Fruit fly (Drosophila melanogaster) whole organism, embryonic: ENCODE data around the gene Hrb27C.
A peak's percentile ranks its signal among the peaks of the same experiment; 100 is the strongest.

ENCODE experiments used
- ATbp ChIP-seq: fragments of 200-800 bp; sonication (Bioruptor generic); optimal IDR thresholded peaks from 2 replicates; lab custom pipeline; 2017; ENCODE audit warnings: missing biosample characterization, mild to moderate bottlenecking, missing genetic modification characterization, missing genetic modification reagents
- Atf-2 ChIP-seq: fragments of 200-800 bp; sonication (Bioruptor generic); optimal IDR thresholded peaks from 2 replicates; lab custom pipeline; 2016; ENCODE audit warnings: missing biosample characterization, missing genetic modification characterization
- B-H1 ChIP-seq: fragments of 200-800 bp; sonication (Bioruptor generic); IDR thresholded peaks from 3 replicates; pipeline ENCODE4 v1.3.6; 2022; ENCODE audit warnings: missing biosample characterization, missing genetic modification characterization
- BEAF-32 ChIP-seq: fragments of 200-800 bp; sonication (Bioruptor generic); optimal IDR thresholded peaks from 3 replicates; lab custom pipeline; 2017; ENCODE audit warnings: missing biosample characterization, missing genetic modification characterization, mild to moderate bottlenecking, moderate library complexity, missing genetic modification reagents
- CG10462 ChIP-seq: fragments of 200-800 bp; sonication (Bioruptor generic); optimal IDR thresholded peaks from 2 replicates; lab custom pipeline; 2016; ENCODE audit warnings: missing biosample characterization, missing genetic modification characterization
- CG11247 ChIP-seq: fragments of 200-800 bp; sonication (Bioruptor generic); IDR thresholded peaks from 2 replicates; pipeline ENCODE4 v1.3.6; 2022; ENCODE audit warnings: missing biosample characterization, missing genetic modification characterization
- CG11398 ChIP-seq: fragments of 200-800 bp; sonication (Bioruptor generic); optimal IDR thresholded peaks from 2 replicates; lab custom pipeline; 2016; ENCODE audit warnings: missing biosample characterization, missing genetic modification characterization
- CG12391 ChIP-seq: fragments of 200-800 bp; sonication (Bioruptor generic); optimal IDR thresholded peaks from 3 replicates; lab custom pipeline; 2018; ENCODE audit warnings: missing biosample characterization, mild to moderate bottlenecking, missing genetic modification characterization, moderate library complexity
- CG12769 ChIP-seq: fragments of 200-800 bp; sonication (Bioruptor generic); optimal IDR thresholded peaks from 2 replicates; lab custom pipeline; 2019; ENCODE audit warnings: missing biosample characterization, mild to moderate bottlenecking, missing genetic modification characterization, moderate library complexity
- CG12942 ChIP-seq: fragments of 200-800 bp; sonication (Bioruptor generic); optimal IDR thresholded peaks from 3 replicates; lab custom pipeline; 2016; ENCODE audit warnings: missing biosample characterization, missing genetic modification characterization
- CG13894 ChIP-seq: fragments of 200-800 bp; sonication (Bioruptor generic); optimal IDR thresholded peaks from 3 replicates; lab custom pipeline; 2018; ENCODE audit warnings: missing biosample characterization, mild to moderate bottlenecking, missing genetic modification characterization, moderate library complexity
- CG14710 ChIP-seq: fragments of 200-800 bp; sonication (Bioruptor generic); optimal IDR thresholded peaks from 3 replicates; lab custom pipeline; 2019; ENCODE audit warnings: missing biosample characterization, mild to moderate bottlenecking, missing genetic modification characterization, moderate library complexity
- CG15269 ChIP-seq: fragments of 200-800 bp; sonication (Bioruptor generic); optimal IDR thresholded peaks from 2 replicates; lab custom pipeline; 2018; ENCODE audit warnings: missing biosample characterization, mild to moderate bottlenecking, missing genetic modification characterization, moderate library complexity
- CG15601 ChIP-seq: fragments of 200-800 bp; sonication (Bioruptor generic); optimal IDR thresholded peaks from 3 replicates; lab custom pipeline; 2019; ENCODE audit warnings: missing biosample characterization, mild to moderate bottlenecking, missing genetic modification characterization, moderate library complexity
- CG17328 ChIP-seq: fragments of 200-800 bp; sonication (Bioruptor generic); IDR thresholded peaks from 2 replicates; pipeline ENCODE4 v1.3.6; 2022; ENCODE audit warnings: missing biosample characterization, missing genetic modification characterization
- CG18011 ChIP-seq: fragments of 200-800 bp; sonication (Bioruptor generic); optimal IDR thresholded peaks from 2 replicates; lab custom pipeline; 2017; ENCODE audit warnings: missing biosample characterization, missing genetic modification characterization, mild to moderate bottlenecking, moderate library complexity, missing genotype
- CG2116 ChIP-seq: fragments of 200-800 bp; sonication (Bioruptor generic); optimal IDR thresholded peaks from 3 replicates; lab custom pipeline; 2018; ENCODE audit warnings: missing biosample characterization, mild to moderate bottlenecking, missing genetic modification characterization
- CG2678 ChIP-seq: fragments of 200-800 bp; sonication (Bioruptor generic); optimal IDR thresholded peaks from 3 replicates; lab custom pipeline; 2019; ENCODE audit warnings: missing biosample characterization, mild to moderate bottlenecking, missing genetic modification characterization, moderate library complexity
- CG31365 ChIP-seq: fragments of 200-800 bp; sonication (Bioruptor generic); optimal IDR thresholded peaks from 2 replicates; lab custom pipeline; 2018; ENCODE audit warnings: missing biosample characterization, mild to moderate bottlenecking, missing genetic modification characterization
- CG3163 ChIP-seq: fragments of 200-800 bp; sonication (Bioruptor generic); optimal IDR thresholded peaks from 3 replicates; lab custom pipeline; 2016; ENCODE audit warnings: missing biosample characterization, missing genetic modification characterization
- CG4360 ChIP-seq: fragments of 200-800 bp; sonication (Bioruptor generic); IDR thresholded peaks from 2 replicates; pipeline ENCODE4 v1.3.6; 2022; ENCODE audit warnings: missing biosample characterization, missing genetic modification characterization
- CG5245 ChIP-seq: fragments of 200-800 bp; sonication (Bioruptor generic); optimal IDR thresholded peaks from 3 replicates; lab custom pipeline; 2016; ENCODE audit warnings: missing biosample characterization, missing genetic modification characterization
- CG6254 ChIP-seq: fragments of 200-800 bp; sonication (Bioruptor generic); optimal IDR thresholded peaks from 3 replicates; lab custom pipeline; 2017; ENCODE audit warnings: mild to moderate bottlenecking, missing biosample characterization, missing genetic modification reagents, missing genetic modification characterization
- CG9817 ChIP-seq: fragments of 200-800 bp; sonication (Bioruptor generic); optimal IDR thresholded peaks from 2 replicates; lab custom pipeline; 2018; ENCODE audit warnings: missing biosample characterization, mild to moderate bottlenecking, missing genetic modification characterization, moderate library complexity
- Dll ChIP-seq: fragments of 200-800 bp; sonication (Bioruptor generic); IDR thresholded peaks from 4 replicates; pipeline ENCODE4 v1.3.6; 2022; ENCODE audit warnings: missing biosample characterization, missing genetic modification characterization; ENCODE audit not compliant: partially characterized antibody
- Ets97D ChIP-seq: fragments of 200-800 bp; sonication (Bioruptor generic); optimal IDR thresholded peaks from 3 replicates; lab custom pipeline; 2016; ENCODE audit warnings: missing biosample characterization, missing genetic modification characterization
- HLHmδ ChIP-seq: fragments of 200-800 bp; sonication (Bioruptor generic); optimal IDR thresholded peaks from 2 replicates; lab custom pipeline; 2018; ENCODE audit warnings: missing biosample characterization, mild to moderate bottlenecking, missing genetic modification characterization, moderate library complexity
- MESR4 ChIP-seq: fragments of 200-800 bp; sonication (Bioruptor generic); optimal IDR thresholded peaks from 2 replicates; lab custom pipeline; 2018; ENCODE audit warnings: missing biosample characterization, mild to moderate bottlenecking, missing genetic modification characterization, moderate library complexity
- Pdp1 ChIP-seq, 2 experiments: fragments of 200-800 bp; sonication (Bioruptor generic); optimal IDR thresholded peaks; 3 replicates each; lab custom pipeline; 2016; ENCODE audit warnings: missing biosample characterization in 2 of 2, missing genetic modification characterization in 2 of 2, mild to moderate bottlenecking in 1 of 2, moderate library complexity in 1 of 2
- Scr ChIP-seq: fragments of 200-800 bp; sonication (Bioruptor generic); IDR thresholded peaks from 2 replicates; pipeline ENCODE4 v1.3.6; 2022; ENCODE audit warnings: missing biosample characterization, missing genetic modification characterization; ENCODE audit not compliant: partially characterized antibody
- Sox100B ChIP-seq: fragments of 200-800 bp; sonication (Bioruptor generic); optimal IDR thresholded peaks from 3 replicates; lab custom pipeline; 2018; ENCODE audit warnings: missing biosample characterization, mild to moderate bottlenecking, missing genetic modification characterization
- Spps ChIP-seq: fragments of 200-800 bp; sonication (Bioruptor generic); optimal IDR thresholded peaks from 2 replicates; lab custom pipeline; 2018; ENCODE audit warnings: missing biosample characterization, mild to moderate bottlenecking, missing genetic modification characterization
- TFAM ChIP-seq: fragments of 200-800 bp; sonication (Bioruptor generic); optimal IDR thresholded peaks from 2 replicates; lab custom pipeline; 2017; ENCODE audit warnings: missing biosample characterization, missing genetic modification characterization, inconsistent platforms
- Trl ChIP-seq, 3 experiments: fragments of >200 bp in 2 of 3; fragments of 200-800 bp in 1 of 3; sonication (Bioruptor generic) in 1 of 3; optimal IDR thresholded peaks; 2 replicates in 1 of 3; 3 replicates in 2 of 3; lab custom pipeline; 2016 to 2017; ENCODE audit warnings: missing biosample characterization in 1 of 3, missing genetic modification characterization in 1 of 3
- YL-1 ChIP-seq: fragments of 200-800 bp; sonication (Bioruptor generic); optimal IDR thresholded peaks from 3 replicates; lab custom pipeline; 2017; ENCODE audit warnings: missing biosample characterization, mild to moderate bottlenecking, missing genetic modification characterization
- gro ChIP-seq: fragments of 200-800 bp; sonication (Bioruptor generic); optimal IDR thresholded peaks from 2 replicates; lab custom pipeline; 2016; ENCODE audit warnings: missing biosample characterization, missing genetic modification characterization
- jigr1 ChIP-seq: fragments of 200-800 bp; sonication (Bioruptor generic); IDR thresholded peaks from 3 replicates; pipeline ENCODE4 v1.3.6; 2022; ENCODE audit warnings: missing biosample characterization, missing genetic modification characterization
- kah ChIP-seq: fragments of 200-800 bp; sonication (Bioruptor generic); optimal IDR thresholded peaks from 2 replicates; lab custom pipeline; 2018; ENCODE audit warnings: missing biosample characterization, mild to moderate bottlenecking, missing genetic modification characterization
- nerfin-2 ChIP-seq: fragments of 200-800 bp; sonication (Bioruptor generic); IDR thresholded peaks from 2 replicates; pipeline ENCODE4 v1.3.6; 2022; ENCODE audit warnings: missing biosample characterization, missing genetic modification characterization; ENCODE audit not compliant: partially characterized antibody
- nmo ChIP-seq: fragments of 200-800 bp; sonication (Bioruptor generic); optimal IDR thresholded peaks from 2 replicates; lab custom pipeline; 2018; ENCODE audit warnings: missing biosample characterization, mild to moderate bottlenecking, missing genetic modification characterization, moderate library complexity
- pan ChIP-seq, 4 experiments: fragments of >200 bp in 3 of 4; fragments of 200-800 bp in 1 of 4; sonication (Bioruptor generic) in 1 of 4; optimal IDR thresholded peaks in 3 of 4; IDR thresholded peaks in 1 of 4; 2 replicates each; pipeline versions ENCODE4 v1.3.6 to Lab custom; 2017 to 2022; ENCODE audit warnings: missing biosample characterization in 2 of 4, missing genetic modification characterization in 2 of 4, mixed read lengths in 1 of 4
- phol ChIP-seq: fragments of 200-800 bp; sonication (Bioruptor generic); optimal IDR thresholded peaks from 3 replicates; lab custom pipeline; 2018; ENCODE audit warnings: missing biosample characterization, mild to moderate bottlenecking, missing genetic modification characterization, moderate library complexity
- pzg ChIP-seq: fragments of 200-800 bp; sonication (Bioruptor generic); optimal IDR thresholded peaks from 3 replicates; lab custom pipeline; 2018; ENCODE audit warnings: missing biosample characterization, mild to moderate bottlenecking, missing genetic modification characterization, moderate library complexity
- row ChIP-seq: fragments of 200-800 bp; sonication (Bioruptor generic); IDR thresholded peaks from 3 replicates; pipeline ENCODE4 v1.3.6; 2022; ENCODE audit warnings: missing biosample characterization, missing genetic modification characterization
- z ChIP-seq: fragments of 200-800 bp; sonication (Bioruptor generic); IDR thresholded peaks from 3 replicates; pipeline ENCODE4 v1.3.6; 2022; ENCODE audit warnings: missing biosample characterization, missing genetic modification characterization

Gene Hrb27C

DNA sequence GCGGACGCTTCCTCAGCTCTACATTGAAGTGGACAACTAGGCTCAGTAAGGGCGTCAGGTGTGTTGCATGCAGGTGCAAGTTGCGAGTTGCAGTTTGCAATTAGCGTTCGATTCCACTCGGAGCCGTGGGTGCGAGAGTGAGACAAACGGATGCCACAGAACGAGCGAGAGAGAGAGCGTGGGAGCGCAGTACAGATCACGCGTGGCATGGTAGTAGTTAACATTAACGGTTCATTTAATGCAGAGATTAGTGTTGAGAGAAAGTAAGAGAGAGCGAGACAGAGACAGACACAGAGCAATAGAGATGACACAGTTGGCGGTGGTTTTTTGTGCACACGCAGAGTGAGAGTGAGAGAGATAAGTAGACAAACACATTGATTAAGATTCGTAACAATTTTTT is 19.2 kb downstream of the Hrb27C start (continued):
- no peak for TF ChIP-seq B-H1 (GFP tag; lab: Robert Waterston, UW)
- TF ChIP-seq row (GFP tag; lab: Robert Waterston, UW), result 0 out of 3 replicates have a peak, but pooled peaks have one; percentile 6
- no peak for TF ChIP-seq CG6254 (GFP tag; lab: Kevin White, UChicago)

DNA sequence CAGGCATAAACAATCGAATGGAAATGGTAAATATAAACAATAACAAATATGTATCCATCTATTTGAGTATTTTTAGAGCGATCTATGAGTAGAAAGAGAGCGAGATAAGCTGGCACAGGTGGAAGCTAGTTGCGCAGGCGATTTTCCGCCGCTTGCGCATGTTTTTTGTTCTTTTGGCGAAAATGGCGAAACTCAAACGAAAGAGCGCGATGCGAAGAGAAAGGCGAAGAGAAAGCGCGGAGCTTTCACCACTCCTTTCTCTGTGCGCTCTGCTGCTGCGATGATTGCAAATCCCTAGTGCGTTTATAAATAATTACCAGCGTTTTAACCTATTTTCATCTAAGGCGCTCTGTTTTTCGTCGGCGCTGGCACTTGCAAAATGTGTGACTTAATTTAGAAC is 21.2 kb downstream of the Hrb27C start:
- TF ChIP-seq CG3163 (GFP tag; lab: Kevin White, UChicago) (peak; percentile 79), CG14710 (tag; lab: Kevin White, UChicago) (no peak), CG9817 (no peak), CG4360 (no peak), Trl (optimal IDR thresholded peaks at IDR 0.05; lab: Kevin White, UChicago) (peak in 1 of 2 experiments; percentile 47), Trl (GFP tag; optimal IDR thresholded peaks at IDR 0.05; lab: Kevin White, UChicago) (no peak), CG10462 (GFP tag; lab: Kevin White, UChicago) (no peak), z (GFP tag; lab: Robert Waterston, UW) (0 out of 3 replicates have a peak, but pooled peaks have one; percentile 49), Spps (no peak), CG12391 (tag; lab: Kevin White, UChicago) (no peak), Pdp1 (GFP tag; optimal IDR thresholded peaks at IDR 0.05; lab: Kevin White, UChicago) (no peak), CG11247 (GFP tag; lab: Robert Waterston, UW) (no peak), CG15269 (tag; lab: Kevin White, UChicago) (no peak), pan (optimal IDR thresholded peaks at IDR 0.05; lab: Kevin White, UChicago) (no peak), pan (GFP tag; optimal IDR thresholded peaks at IDR 0.05 in 1 of 2, IDR thresholded peaks at IDR 0.05 in 1 of 2) (peak in 1 of 2 experiments; percentile 19), CG11398 (no peak), CG13894 (tag; lab: Kevin White, UChicago) (no peak), CG2678 (tag; lab: Kevin White, UChicago) (no peak), CG5245 (GFP tag; lab: Kevin White, UChicago) (no peak), kah (peak; percentile 54), Dll (GFP tag; lab: Robert Waterston, UW) (no peak), HLHmδ (no peak)

DNA sequence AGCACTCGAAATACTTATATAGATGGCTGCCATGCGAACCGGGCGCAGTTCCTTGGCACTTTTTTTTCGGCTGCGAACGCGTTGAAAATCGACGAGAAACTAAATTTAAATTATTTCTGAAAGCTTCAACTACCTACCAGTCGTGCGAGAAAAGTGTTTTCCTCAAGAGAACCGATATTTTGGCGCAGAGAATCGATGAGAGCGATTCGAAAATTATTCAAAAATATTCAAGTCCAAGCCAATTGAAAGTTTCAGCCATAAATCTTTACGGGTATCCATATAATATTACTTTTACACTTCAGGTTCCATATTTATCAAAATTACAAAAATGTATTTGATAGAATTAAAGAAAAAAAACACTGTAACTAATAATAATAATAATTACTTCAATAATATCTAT is 22.2 kb downstream of the Hrb27C start, which contains the start of gene CG18304:
TSS of gene CG18304 (minus strand) at position 101 of the 400 bp plus-strand sequence.
- TF ChIP-seq CG31365 (tag; lab: Kevin White, UChicago), result no peak
- TF ChIP-seq CG17328 (GFP tag; lab: Robert Waterston, UW), result 0 out of 2 replicates have a peak, but pooled peaks have one; percentile 7

- peak; percentile 49 for TF ChIP-seq CG15601 (tag; lab: Kevin White, UChicago)
- no peak for TF ChIP-seq TFAM (GFP tag; lab: Kevin White, UChicago)
- TF ChIP-seq YL-1, result peak; percentile 72
- no peak for TF ChIP-seq Sox100B (GFP tag; lab: Kevin White, UChicago)
- TF ChIP-seq Scr (GFP tag; lab: Robert Waterston, UW), result no peak
- TF ChIP-seq CG2116 (GFP tag; lab: Kevin White, UChicago), result peak; percentile 6
- no peak for TF ChIP-seq nerfin-2
- no peak for TF ChIP-seq gro
- TF ChIP-seq CG18011, result no peak
- no peak for TF ChIP-seq ATbp (GFP tag; lab: Kevin White, UChicago)
- peak; percentile 25 for TF ChIP-seq BEAF-32 (GFP tag; lab: Kevin White, UChicago)
- TF ChIP-seq pzg (GFP tag; lab: Kevin White, UChicago), result peak; percentile 61
- TF ChIP-seq Ets97D (GFP tag; lab: Kevin White, UChicago), result peak; percentile 20
- TF ChIP-seq nmo, result peak; percentile 8
- no peak for TF ChIP-seq CG12769
- TF ChIP-seq MESR4 (GFP tag; lab: Kevin White, UChicago), result peak; percentile 81
- no peak for TF ChIP-seq Atf-2 (GFP tag; lab: Kevin White, UChicago)
- no peak for TF ChIP-seq jigr1 (GFP tag; lab: Robert Waterston, UW)
- TF ChIP-seq CG12942 (GFP tag; lab: Kevin White, UChicago), result no peak
- peak; percentile 15 for TF ChIP-seq phol (tag; lab: Kevin White, UChicago)
These were observed 24.6 kb downstream of the Hrb27C start, which contains the start of gene Fgop2 for dm6 chr2L:6945088-6945487. TSS of gene Fgop2 (minus strand) at chr2L:6945289.
